Fruit fly (Drosophila melanogaster) whole organism, wandering third instar larva: ENCODE measurements around the gene CG5180.

Experiments used
- Abd-B ChIP-seq: fragments of >200 bp; optimal IDR thresholded peaks from 2 replicates; lab custom pipeline; 2017; ENCODE audit warnings: missing biosample characterization, missing genetic modification characterization
- CG32264 ChIP-seq: fragments of 200-800 bp; sonication (Bioruptor generic); optimal IDR thresholded peaks from 2 replicates; lab custom pipeline; 2016; ENCODE audit warnings: missing biosample characterization, missing genetic modification characterization
- Dfd ChIP-seq: fragments of >200 bp; optimal IDR thresholded peaks from 2 replicates; lab custom pipeline; 2017; ENCODE audit warnings: missing biosample characterization, missing genetic modification characterization
- GATAd ChIP-seq: sonication (Bioruptor generic); optimal IDR thresholded peaks from 2 replicates; lab custom pipeline; 2016; ENCODE audit warnings: missing biosample characterization, missing genetic modification characterization
- Hnf4 ChIP-seq: fragments of 200-800 bp; sonication (Bioruptor generic); optimal IDR thresholded peaks from 2 replicates; lab custom pipeline; 2016; ENCODE audit warnings: missing biosample characterization, mild to moderate bottlenecking, missing genetic modification characterization
- Hr78 ChIP-seq: fragments of >200 bp; optimal IDR thresholded peaks from 2 replicates; lab custom pipeline; 2017; ENCODE audit warnings: missing biosample characterization, missing genetic modification characterization
- Hr83 ChIP-seq: fragments of 200-300 bp; sonication (Bioruptor generic); optimal IDR thresholded peaks from 2 replicates; lab custom pipeline; 2016; ENCODE audit warnings: missing biosample characterization, mild to moderate bottlenecking, missing genetic modification characterization, moderate library complexity; ENCODE audit not compliant: poor library complexity, severe bottlenecking
- Mio ChIP-seq: sonication (Bioruptor generic); optimal IDR thresholded peaks from 2 replicates; lab custom pipeline; 2016; ENCODE audit warnings: missing biosample characterization, missing genetic modification characterization
- dmrt93B ChIP-seq: fragments of 200-800 bp; sonication (Bioruptor generic); optimal IDR thresholded peaks from 2 replicates; lab custom pipeline; 2018; ENCODE audit warnings: missing biosample characterization, mild to moderate bottlenecking, missing genetic modification characterization
- fru ChIP-seq: fragments of 200-800 bp; sonication (Bioruptor generic); optimal IDR thresholded peaks from 3 replicates; lab custom pipeline; 2016; ENCODE audit warnings: missing biosample characterization, mild to moderate bottlenecking, missing genetic modification characterization
- h ChIP-seq: fragments of 200-800 bp; sonication (Bioruptor generic); optimal IDR thresholded peaks from 3 replicates; lab custom pipeline; 2016; ENCODE audit warnings: missing biosample characterization, mild to moderate bottlenecking, missing genetic modification characterization
- sv ChIP-seq: fragments of 200-800 bp; sonication (Bioruptor generic); optimal IDR thresholded peaks from 3 replicates; lab custom pipeline; 2016; ENCODE audit warnings: missing biosample characterization, missing genetic modification characterization
- woc ChIP-seq: sonication (Bioruptor generic); optimal IDR thresholded peaks from 2 replicates; lab custom pipeline; 2016; ENCODE audit warnings: missing biosample characterization, mild to moderate bottlenecking, missing genetic modification characterization

dm6 chr3R:20542283-20543144, 15.2 kb upstream of the CG5180 start:
- no peak for TF ChIP-seq woc
- TF ChIP-seq h (GFP tag; lab: Kevin White, UChicago) = no peak
- TF ChIP-seq dmrt93B (GFP tag; lab: Kevin White, UChicago) = no peak
- no peak for TF ChIP-seq Abd-B (GFP tag; lab: Kevin White, UChicago)
- TF ChIP-seq GATAd (GFP tag; lab: Kevin White, UChicago) = no peak
- TF ChIP-seq CG32264 (GFP tag; lab: Kevin White, UChicago) = no peak
- no peak for TF ChIP-seq Dfd (GFP tag; lab: Kevin White, UChicago)
- TF ChIP-seq Hr83 (GFP tag; lab: Kevin White, UChicago) = no peak
- no peak for TF ChIP-seq fru (GFP tag; lab: Kevin White, UChicago)
- TF ChIP-seq Mio = no peak
- TF ChIP-seq Hr78 (GFP tag; lab: Kevin White, UChicago) = no peak
- peak; percentile 53 for TF ChIP-seq Hnf4 (GFP tag; lab: Kevin White, UChicago)
- TF ChIP-seq sv (GFP tag; lab: Kevin White, UChicago) = no peak
